Fruit fly (Drosophila melanogaster): ENCODE data around the gene CG7443.

CG7443 gene

dm6 chr3R:8357372-8357992 lies 33.4 kb downstream of the CG7443 start (continued):
- no peak for TF ChIP-seq HLH3B (GFP tag; IDR thresholded peaks at IDR 0.05)
- TF ChIP-seq Hmr (GFP tag; optimal IDR thresholded peaks at IDR 0.05): no peak
- TF ChIP-seq Med (GFP tag): no peak
- TF ChIP-seq E2f2 (GFP tag; IDR thresholded peaks at IDR 0.05): peak; percentile 37; the same call in 1 of the 2 replicates
- TF ChIP-seq CG12071 (GFP tag; optimal IDR thresholded peaks at IDR 0.05): peak; percentile 2
- peak; percentile 8 for TF ChIP-seq tap (tag; optimal IDR thresholded peaks at IDR 0.05)
- no peak for TF ChIP-seq CG11504 (tag; optimal IDR thresholded peaks at IDR 0.05)
- TF ChIP-seq Hr51 (GFP tag; optimal IDR thresholded peaks at IDR 0.05): no peak
- TF ChIP-seq CG18476 (GFP tag; optimal IDR thresholded peaks at IDR 0.05): no peak
- TF ChIP-seq Mrtf (GFP tag; IDR thresholded peaks at IDR 0.05): no peak
- no peak for TF ChIP-seq Rx (GFP tag; IDR thresholded peaks at IDR 0.05)
- TF ChIP-seq E2f1 (GFP tag; IDR thresholded peaks at IDR 0.05): no peak
- TF ChIP-seq chinmo (GFP tag; IDR thresholded peaks at IDR 0.05; ENCODE audit: partially characterized antibody): peak; percentile 85; the same call in 2 of the 4 replicates
- no peak for TF ChIP-seq CG15514 (GFP tag; optimal IDR thresholded peaks at IDR 0.05)
- no peak for TF ChIP-seq CG10366 (GFP tag; IDR thresholded peaks at IDR 0.05)

- TF ChIP-seq CG2116 (GFP tag; optimal IDR thresholded peaks at IDR 0.05) (no peak), insv (GFP tag; optimal IDR thresholded peaks at IDR 0.05) (peak in 1 of 2 experiments; percentile 31)
These were observed 33.9 kb downstream of the CG7443 start for dm6 chr3R:8358004-8358403.

- peak; percentile 38 for TF ChIP-seq CG15479 (GFP tag; optimal IDR thresholded peaks at IDR 0.05)
- peak; percentile 44 for TF ChIP-seq Dp (GFP tag; optimal IDR thresholded peaks at IDR 0.05)
- peak; percentile 86 for TF ChIP-seq ewg (GFP tag; optimal IDR thresholded peaks at IDR 0.05)
- TF ChIP-seq tin (GFP tag; optimal IDR thresholded peaks at IDR 0.05): peak; percentile 17
- peak; percentile 99 for TF ChIP-seq CG1529 (GFP tag; optimal IDR thresholded peaks at IDR 0.05)
- TF ChIP-seq Dll (GFP tag; IDR thresholded peaks at IDR 0.05; ENCODE audit: partially characterized antibody): peak; percentile 35; the same call in 1 of the 4 replicates
- peak; percentile 44 for TF ChIP-seq E2f2 (GFP tag; IDR thresholded peaks at IDR 0.05)
- peak; percentile 77 for TF ChIP-seq CG2712 (tag; optimal IDR thresholded peaks at IDR 0.05)
- TF ChIP-seq prd (optimal IDR thresholded peaks at IDR 0.05): no peak
- TF ChIP-seq prd (GFP tag; IDR thresholded peaks at IDR 0.05): peak; percentile 26; the same call in 1 of the 3 replicates
- peak; percentile 71 for TF ChIP-seq nmo (GFP tag; optimal IDR thresholded peaks at IDR 0.05)
- TF ChIP-seq zen2 (GFP tag; IDR thresholded peaks at IDR 0.05; ENCODE audit: partially characterized antibody): no peak
- TF ChIP-seq Abd-B (GFP tag; optimal IDR thresholded peaks at IDR 0.05): peak; percentile 37
- peak; percentile 24 for TF ChIP-seq CG7271 (tag; optimal IDR thresholded peaks at IDR 0.05)
- TF ChIP-seq dpn (GFP tag; optimal IDR thresholded peaks at IDR 0.05): peak in 1 of 2 experiments; percentile 39
- TF ChIP-seq wek (GFP tag; optimal IDR thresholded peaks at IDR 0.05): no peak
- peak; percentile 17 for TF ChIP-seq Hr3 (GFP tag; optimal IDR thresholded peaks at IDR 0.05)
- TF ChIP-seq gro (GFP tag; optimal IDR thresholded peaks at IDR 0.05): no peak
- TF ChIP-seq bbx (GFP tag; IDR thresholded peaks at IDR 0.05; ENCODE audit: partially characterized antibody): peak; percentile 29; the same call in 1 of the 2 replicates
- peak; percentile 23 for TF ChIP-seq CG8290 (GFP tag; optimal IDR thresholded peaks at IDR 0.05)
- TF ChIP-seq CG8290 (tag; optimal IDR thresholded peaks at IDR 0.05): no peak
- peak; percentile 20 for TF ChIP-seq Sry-β (GFP tag; optimal IDR thresholded peaks at IDR 0.05)
- TF ChIP-seq Ets65A (GFP tag): peak; percentile 46
- peak; percentile 94 for TF ChIP-seq CG7357 (GFP tag; IDR thresholded peaks at IDR 0.05)
- TF ChIP-seq Xbp1 (GFP tag; optimal IDR thresholded peaks at IDR 0.05): peak; percentile 24
- TF ChIP-seq CoRest (tag; optimal IDR thresholded peaks at IDR 0.05): peak; percentile 61
- TF ChIP-seq CG12219 (GFP tag; optimal IDR thresholded peaks at IDR 0.05): no peak
- peak; percentile 19 for TF ChIP-seq dmrt11E (tag; optimal IDR thresholded peaks at IDR 0.05)
- no peak for TF ChIP-seq Xrp1 (GFP tag; IDR thresholded peaks at IDR 0.05)
- TF ChIP-seq Lhr (GFP tag; optimal IDR thresholded peaks at IDR 0.05): peak; percentile 65
These were observed 38.3 kb downstream of the CG7443 start, which contains the start of the genes Veneno and CG7963 for dm6 chr3R:8362259-8362876. Veneno (minus strand) TSS chr3R:8362554. CG7963 (plus strand) TSS chr3R:8362826.
